Fruit fly (Drosophila melanogaster): ENCODE measurements around the gene CG42268.

DNA sequence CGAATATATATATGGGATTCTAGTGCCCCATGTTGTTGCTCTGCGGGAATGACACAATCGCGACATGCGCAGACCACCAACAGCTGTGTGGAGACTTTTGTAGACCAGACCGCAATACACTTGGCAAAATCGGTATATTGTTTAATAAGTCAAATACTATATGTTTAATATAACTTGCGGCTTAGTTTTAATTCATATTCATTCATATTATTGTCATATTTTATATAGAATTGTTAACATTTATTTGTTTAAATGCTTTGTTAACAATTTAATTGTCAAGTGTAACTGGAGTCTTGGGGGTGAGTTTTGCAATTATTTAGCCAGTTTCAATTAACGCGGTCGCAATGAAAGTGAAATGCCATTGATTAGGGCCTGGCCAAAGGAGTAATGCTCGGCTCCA, 20.6 kb downstream of the CG42268 start:
- TF ChIP-seq psq (optimal IDR thresholded peaks at IDR 0.05): no peak
- no peak for TF ChIP-seq Sin3A (optimal IDR thresholded peaks at IDR 0.05)
- no peak for TF ChIP-seq h (optimal IDR thresholded peaks at IDR 0.05)
- TF ChIP-seq ttk (optimal IDR thresholded peaks at IDR 0.05): no peak

All from Kc167 (cell line).